Fruit fly (Drosophila melanogaster) Kc167 (cell line): ENCODE results near the gene CG13794.

Experiments used
- Myc ChIP-seq: fragments of >200 bp; optimal IDR thresholded peaks from 2 replicates; lab custom pipeline; 2017; ENCODE audit warnings: missing external identifiers
- Sin3A ChIP-seq: fragments of >200 bp; optimal IDR thresholded peaks from 2 replicates; lab custom pipeline; 2018; ENCODE audit warnings: missing external identifiers
- h ChIP-seq: fragments of >200 bp; optimal IDR thresholded peaks from 3 replicates; lab custom pipeline; 2018; ENCODE audit warnings: missing external identifiers
- insv ChIP-seq: fragments of >200 bp; optimal IDR thresholded peaks from 3 replicates; lab custom pipeline; 2018; ENCODE audit warnings: missing external identifiers
- psq ChIP-seq: fragments of >200 bp; optimal IDR thresholded peaks from 2 replicates; lab custom pipeline; 2017; ENCODE audit warnings: missing external identifiers
- ttk ChIP-seq: sonication (Bioruptor generic); optimal IDR thresholded peaks from 2 replicates; lab custom pipeline; 2017; ENCODE audit warnings: missing external identifiers

dm6 chr2L:7744739-7745138 is 22.1 kb upstream of the CG13794 start, which contains the start of gene CG7214:
- no peak for TF ChIP-seq insv (lab: Kevin White, UChicago)
- TF ChIP-seq Sin3A (lab: Kevin White, UChicago), result no peak
- no peak for TF ChIP-seq h (lab: Kevin White, UChicago)
- no peak for TF ChIP-seq ttk (lab: Kevin White, UChicago)
- no peak for TF ChIP-seq psq (lab: Kevin White, UChicago)
- no peak for TF ChIP-seq Myc
